Worm (Caenorhabditis elegans): ENCODE measurements around the gene his-1.

DNA sequence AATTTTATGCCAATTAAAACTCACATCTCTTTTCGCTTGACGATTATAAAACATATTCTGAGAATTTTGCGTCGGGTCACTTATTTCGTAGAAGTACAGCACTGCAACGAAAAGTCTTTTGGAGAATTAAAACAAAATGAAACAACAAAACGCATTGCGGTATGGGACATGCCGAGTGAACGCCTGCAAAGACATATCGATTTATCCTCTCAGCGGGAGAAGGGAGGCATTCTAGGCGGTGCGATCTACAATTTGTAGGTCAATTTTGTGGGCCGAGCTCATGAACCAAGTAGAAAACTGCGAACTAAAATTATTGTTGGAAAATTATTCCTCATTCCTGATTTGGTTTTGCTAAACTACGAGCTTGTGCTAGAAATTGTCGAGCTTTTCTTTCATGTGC lies 11.1 kb downstream of the his-1 start, which contains the start of gene F14H3.3:
- TF ChIP-seq fos-1 (tag; optimal IDR thresholded peaks at IDR 0.05), result no peak
- TF ChIP-seq dmd-4 (tag; optimal IDR thresholded peaks at IDR 0.05), result no peak
- no peak for TF ChIP-seq nhr-6 (tag; optimal IDR thresholded peaks at IDR 0.05)
- no peak for TF ChIP-seq nhr-11 (tag; optimal IDR thresholded peaks at IDR 0.05)
- TF ChIP-seq unc-62 (GFP tag; optimal IDR thresholded peaks at IDR 0.05), result no peak
- TF ChIP-seq aly-2 (tag; optimal IDR thresholded peaks at IDR 0.05), result no peak
- no peak for TF ChIP-seq ama-1 (optimal IDR thresholded peaks at IDR 0.05)
- no peak for TF ChIP-seq ceh-82 (tag; optimal IDR thresholded peaks at IDR 0.05)
- TF ChIP-seq elt-1 (tag; optimal IDR thresholded peaks at IDR 0.05), result no peak
- TF ChIP-seq lin-13 (GFP tag; optimal IDR thresholded peaks at IDR 0.05), result no peak
- TF ChIP-seq nhr-12 (tag; optimal IDR thresholded peaks at IDR 0.05), result no peak
- TF ChIP-seq R02D3.7 (tag; optimal IDR thresholded peaks at IDR 0.05), result no peak
- no peak for TF ChIP-seq nhr-23 (tag; optimal IDR thresholded peaks at IDR 0.05)

Measured in whole organism, L2 larva.